Worm (Caenorhabditis elegans) whole organism, late embryonic: ENCODE results near the gene ZK896.5.
A peak's percentile ranks its signal among the peaks of the same experiment; 100 is the strongest.

ENCODE experiments used
- F13H6.1 ChIP-seq: sonication (generic microtip); optimal IDR thresholded peaks from 2 replicates; lab custom pipeline; 2016; ENCODE audit warnings: missing genetic modification characterization, missing compliant biosample characterization
- K02D7.2 ChIP-seq: sonication (generic microtip); optimal IDR thresholded peaks from 2 replicates; lab custom pipeline; 2017; ENCODE audit warnings: mild to moderate bottlenecking, missing genetic modification characterization, missing compliant biosample characterization
- K09A11.1 ChIP-seq: sonication (generic microtip); optimal IDR thresholded peaks from 2 replicates; lab custom pipeline; 2017; ENCODE audit warnings: antibody characterized with exemption, mild to moderate bottlenecking, missing genetic modification characterization, missing compliant biosample characterization; ENCODE audit not compliant: insufficient read depth
- ama-1 ChIP-seq: fragments of 150-350 bp; optimal IDR thresholded peaks from 2 replicates; lab custom pipeline; 2014
- ceh-19 ChIP-seq: fragments of 200-800 bp; sonication (Bioruptor generic); optimal IDR thresholded peaks from 2 replicates; lab custom pipeline; 2018; ENCODE audit warnings: mild to moderate bottlenecking, missing genetic modification characterization, missing compliant biosample characterization
- ceh-2 ChIP-seq: sonication (generic microtip); optimal IDR thresholded peaks from 2 replicates; lab custom pipeline; 2016; ENCODE audit warnings: missing genotype, missing genetic modification characterization, missing compliant biosample characterization
- ceh-34 ChIP-seq: sonication (generic microtip); optimal IDR thresholded peaks from 2 replicates; lab custom pipeline; 2016; ENCODE audit warnings: mild to moderate bottlenecking, missing genetic modification characterization, missing compliant biosample characterization
- ceh-45 ChIP-seq: fragments of 200-800 bp; sonication (Bioruptor generic); IDR thresholded peaks from 2 replicates; pipeline ENCODE4 v1.3.6; 2022; ENCODE audit warnings: missing genetic modification reagents, missing genetic modification characterization, missing compliant biosample characterization
- ceh-9 ChIP-seq: sonication (generic microtip); optimal IDR thresholded peaks from 2 replicates; lab custom pipeline; 2016; ENCODE audit warnings: mild to moderate bottlenecking, missing genetic modification characterization, inconsistent platforms, missing compliant biosample characterization
- dve-1 ChIP-seq: sonication (generic microtip); optimal IDR thresholded peaks from 2 replicates; lab custom pipeline; 2017; ENCODE audit warnings: antibody characterized with exemption, mild to moderate bottlenecking, missing genetic modification characterization, missing compliant biosample characterization
- elt-2 ChIP-seq: sonication (generic microtip); optimal IDR thresholded peaks from 2 replicates; lab custom pipeline; 2016; ENCODE audit warnings: missing genetic modification reagents, missing genetic modification characterization, missing compliant biosample characterization
- ets-4 ChIP-seq: sonication (generic microtip); optimal IDR thresholded peaks from 2 replicates; lab custom pipeline; 2016; ENCODE audit warnings: missing genetic modification characterization, missing compliant biosample characterization
- fkh-10 ChIP-seq: fragments of 150-350 bp; optimal IDR thresholded peaks from 2 replicates; lab custom pipeline; 2014; ENCODE audit warnings: missing biosample characterization, missing genetic modification reagents, missing genetic modification characterization
- fkh-6 ChIP-seq: sonication (generic microtip); optimal IDR thresholded peaks from 2 replicates; lab custom pipeline; 2016; ENCODE audit warnings: missing genetic modification characterization, missing compliant biosample characterization
- gmeb-2 ChIP-seq: sonication (generic microtip); optimal IDR thresholded peaks from 2 replicates; lab custom pipeline; 2016; ENCODE audit warnings: missing genetic modification characterization, inconsistent platforms, missing compliant biosample characterization
- hlh-13 ChIP-seq: fragments of 200-800 bp; sonication (Bioruptor generic); optimal IDR thresholded peaks from 2 replicates; lab custom pipeline; 2018; ENCODE audit warnings: mild to moderate bottlenecking, missing genetic modification characterization, missing compliant biosample characterization
- hlh-6 ChIP-seq: sonication (generic microtip); optimal IDR thresholded peaks from 2 replicates; lab custom pipeline; 2016; ENCODE audit warnings: missing genotype, missing genetic modification characterization, missing compliant biosample characterization
- lin-11 ChIP-seq: fragments of 200-800 bp; sonication (Bioruptor generic); optimal IDR thresholded peaks from 2 replicates; lab custom pipeline; 2018; ENCODE audit warnings: mild to moderate bottlenecking, missing genetic modification characterization, missing compliant biosample characterization
- mec-3 ChIP-seq: sonication (generic microtip); optimal IDR thresholded peaks from 2 replicates; lab custom pipeline; 2016; ENCODE audit warnings: borderline replicate concordance, missing genetic modification characterization, missing compliant biosample characterization
- nfya-1 ChIP-seq: sonication (generic microtip); optimal IDR thresholded peaks from 2 replicates; lab custom pipeline; 2017; ENCODE audit warnings: missing genetic modification characterization, mild to moderate bottlenecking, missing compliant biosample characterization, antibody characterized with exemption, moderate library complexity
- nhr-11 ChIP-seq: fragments of 150-350 bp; optimal IDR thresholded peaks from 2 replicates; lab custom pipeline; 2014; ENCODE audit warnings: missing biosample characterization, missing genetic modification characterization
- nhr-232 ChIP-seq: sonication (generic microtip); optimal IDR thresholded peaks from 2 replicates; lab custom pipeline; 2016; ENCODE audit warnings: missing genetic modification characterization, missing compliant biosample characterization
- odd-2 ChIP-seq: sonication (generic microtip); optimal IDR thresholded peaks from 2 replicates; lab custom pipeline; 2017; ENCODE audit warnings: antibody characterized with exemption, mild to moderate bottlenecking, missing genetic modification characterization, missing compliant biosample characterization
- pag-3 ChIP-seq: sonication (generic microtip); optimal IDR thresholded peaks from 2 replicates; lab custom pipeline; 2016; ENCODE audit warnings: missing compliant biosample characterization, missing genetic modification characterization, borderline replicate concordance
- pat-9 ChIP-seq: fragments of 200-800 bp; sonication (Bioruptor generic); optimal IDR thresholded peaks from 2 replicates; lab custom pipeline; 2018; ENCODE audit warnings: mild to moderate bottlenecking, missing genetic modification characterization, moderate library complexity, missing compliant biosample characterization
- pax-1 ChIP-seq: fragments of 150-350 bp; optimal IDR thresholded peaks from 2 replicates; lab custom pipeline; 2014; ENCODE audit warnings: missing biosample characterization, missing genetic modification characterization
- pha-4 ChIP-seq: fragments of 150-350 bp; optimal IDR thresholded peaks from 2 replicates; lab custom pipeline; 2018; ENCODE audit warnings: missing biosample characterization, missing genetic modification reagents, missing genetic modification characterization
- pqm-1 ChIP-seq: sonication (generic microtip); optimal IDR thresholded peaks from 2 replicates; lab custom pipeline; 2016; ENCODE audit warnings: missing genetic modification characterization, missing compliant biosample characterization
- ref-2 ChIP-seq: sonication (generic microtip); optimal IDR thresholded peaks from 2 replicates; lab custom pipeline; 2016; ENCODE audit warnings: missing genetic modification characterization, missing compliant biosample characterization
- sox-2 ChIP-seq: fragments of 200-800 bp; sonication (Bioruptor generic); IDR thresholded peaks from 2 replicates; pipeline ENCODE4 v1.3.6; 2022; ENCODE audit warnings: missing genetic modification reagents, missing genetic modification characterization, missing compliant biosample characterization
- ttx-3 ChIP-seq: sonication (generic microtip); optimal IDR thresholded peaks from 2 replicates; lab custom pipeline; 2016; ENCODE audit warnings: missing genetic modification reagents, missing genetic modification characterization, missing compliant biosample characterization
- unc-42 ChIP-seq: sonication (generic microtip); optimal IDR thresholded peaks from 2 replicates; lab custom pipeline; 2016; ENCODE audit warnings: missing genotype, missing genetic modification characterization, missing compliant biosample characterization
- unc-55 ChIP-seq: sonication (generic microtip); optimal IDR thresholded peaks from 2 replicates; lab custom pipeline; 2017; ENCODE audit warnings: missing biosample characterization, missing genetic modification reagents, missing genetic modification characterization
- zip-5 ChIP-seq: sonication (generic microtip); optimal IDR thresholded peaks from 2 replicates; lab custom pipeline; 2016; ENCODE audit warnings: missing genetic modification characterization, missing compliant biosample characterization
- ztf-16 ChIP-seq: sonication (generic microtip); optimal IDR thresholded peaks from 2 replicates; lab custom pipeline; 2017; ENCODE audit warnings: missing genetic modification characterization, missing compliant biosample characterization

The ZK896.5 gene

DNA sequence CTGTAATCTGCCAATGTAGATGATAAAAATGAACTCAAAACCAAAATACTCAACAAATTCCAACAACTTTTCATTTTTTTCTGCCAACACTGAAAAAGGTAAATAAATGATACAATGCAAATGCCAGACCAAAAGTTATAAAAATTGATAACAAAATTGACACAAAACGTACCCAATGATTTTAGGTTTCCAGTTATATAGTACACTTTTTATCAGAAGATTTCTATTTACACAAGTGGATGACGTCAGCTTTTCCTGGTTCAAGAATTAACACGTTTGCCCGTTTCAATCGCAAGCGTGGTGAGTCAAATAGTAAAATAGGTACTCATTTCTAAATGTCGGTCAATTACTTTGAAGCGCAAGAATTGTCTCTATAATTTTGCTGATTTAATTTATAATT, at the start of gene ZK896.5:
Gene ZK896.5 (minus strand): TSS at position 89 of the 400 bp plus-strand sequence.
- TF ChIP-seq F13H6.1 (tag; lab: Kevin White, UChicago) (no peak), fkh-6 (tag; lab: Kevin White, UChicago) (no peak), elt-2 (peak; percentile 3)

DNA sequence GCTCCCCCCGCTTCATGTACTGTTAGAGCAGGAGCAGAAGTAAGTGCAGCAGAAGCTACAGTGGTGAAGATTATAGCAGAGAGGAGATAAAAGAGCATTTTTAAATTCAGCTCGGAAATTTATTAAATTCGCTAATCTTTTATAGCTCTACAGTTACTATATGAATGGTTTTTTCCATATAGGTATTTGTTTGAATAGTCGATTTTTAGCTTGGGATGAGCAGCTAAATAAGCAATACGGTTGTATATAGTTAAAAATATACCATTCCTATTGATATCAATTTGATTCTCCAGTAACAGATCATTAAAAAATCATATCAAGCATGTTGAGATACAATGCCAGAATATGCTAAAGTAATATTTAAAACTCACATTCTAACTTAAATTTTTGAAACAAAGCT, 47.2 kb upstream of the ZK896.5 start, which contains the start of gene srlf-5:
Gene srlf-5 (minus strand): TSS at position 101 of the 400 bp plus-strand sequence.
- no peak for TF ChIP-seq ceh-9 (tag; lab: Kevin White, UChicago)
- TF ChIP-seq ceh-19 = no peak
- TF ChIP-seq pax-1 = no peak
- TF ChIP-seq nfya-1 = no peak
- no peak for TF ChIP-seq nhr-11 (tag; lab: Kevin White, UChicago)
- TF ChIP-seq odd-2 (tag; lab: Kevin White, UChicago) = no peak
- no peak for TF ChIP-seq gmeb-2 (tag; lab: Kevin White, UChicago)
- TF ChIP-seq pha-4 (tag; lab: Kevin White, UChicago) = no peak
- TF ChIP-seq pag-3 (tag; lab: Kevin White, UChicago) = no peak
- no peak for TF ChIP-seq lin-11 (tag; lab: Kevin White, UChicago)
- no peak for TF ChIP-seq unc-42

DNA sequence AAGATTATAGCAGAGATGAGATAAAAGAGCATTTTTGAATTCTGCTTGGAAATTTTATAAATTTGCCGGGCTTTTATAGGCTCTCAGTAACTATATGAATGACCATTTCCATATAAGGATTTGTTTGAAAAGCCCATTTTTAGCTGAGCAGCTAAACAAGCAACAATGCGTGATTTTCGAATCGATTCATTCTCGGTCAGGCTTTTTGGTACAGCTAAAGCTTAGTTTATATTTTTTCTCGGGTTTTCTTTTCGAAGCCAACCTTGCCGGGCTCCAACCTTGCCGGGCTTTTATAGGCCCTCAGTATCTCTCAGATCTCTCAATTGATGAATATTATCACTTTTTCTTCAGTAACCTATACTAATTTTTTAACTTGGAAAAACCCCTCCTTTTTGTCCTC, 44.9 kb upstream of the ZK896.5 start, which contains the start of gene srlf-4:
Gene srlf-4 (minus strand): TSS at position 101 of the 400 bp plus-strand sequence.
- TF ChIP-seq unc-55 (GFP tag; lab: Kevin White, UChicago) (no peak), hlh-13 (GFP tag; lab: Kevin White, UChicago) (no peak), fkh-10 (no peak), gmeb-2 (tag; lab: Kevin White, UChicago) (no peak), ref-2 (tag; lab: Kevin White, UChicago) (no peak)

DNA sequence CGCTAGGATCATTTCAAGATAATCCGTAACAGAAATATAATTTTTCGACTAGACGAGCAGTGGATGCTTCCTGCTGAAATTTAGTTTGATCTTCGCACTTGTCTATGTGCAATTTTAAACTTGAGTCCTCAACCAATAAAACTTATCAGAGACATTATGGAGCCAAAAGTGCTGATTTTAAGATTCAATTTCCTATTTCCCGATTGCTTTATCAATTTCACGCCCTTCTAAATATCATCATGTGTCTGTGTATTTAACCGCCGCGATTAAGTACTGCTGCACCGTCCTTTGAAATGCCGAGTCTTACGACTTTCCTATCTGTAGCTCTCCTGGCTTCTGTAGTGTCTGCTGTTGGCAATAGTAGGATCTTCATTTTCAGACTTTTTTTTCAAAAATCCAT, 41.6 kb upstream of the ZK896.5 start, which contains the start of gene C32H11.4:
Gene C32H11.4 (plus strand): TSS at position 238 of the 400 bp plus-strand sequence.
- TF ChIP-seq ztf-16 (tag; lab: Kevin White, UChicago) (no peak), K02D7.2 (no peak), ceh-19 (no peak), ttx-3 (tag; lab: Kevin White, UChicago) (no peak), zip-5 (no peak), mec-3 (tag; lab: Kevin White, UChicago) (no peak), sox-2 (no peak), dve-1 (no peak), hlh-13 (GFP tag; lab: Kevin White, UChicago) (no peak), ceh-34 (tag; lab: Kevin White, UChicago) (no peak), pat-9 (no peak), pqm-1 (tag; lab: Kevin White, UChicago) (no peak), nhr-232 (tag; lab: Kevin White, UChicago) (no peak)

DNA sequence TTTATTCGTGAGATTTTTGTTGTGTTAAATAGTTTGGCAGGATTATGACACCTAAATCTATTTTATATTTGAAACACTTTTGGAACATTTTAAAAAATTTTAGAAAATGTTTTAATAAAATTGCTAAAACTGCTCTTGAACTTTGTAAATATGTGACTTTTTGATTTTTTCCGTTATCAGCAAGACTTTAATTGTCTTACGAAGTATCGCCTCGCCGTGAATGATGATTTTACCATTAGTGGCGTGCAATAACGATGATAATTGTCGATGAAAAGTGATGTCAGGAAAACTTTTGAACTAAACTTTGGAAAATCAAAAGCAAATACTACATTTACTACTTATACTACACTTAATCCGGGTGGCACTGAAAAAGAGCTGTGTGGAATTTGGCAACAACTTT, 41.1 kb upstream of the ZK896.5 start:
- TF ChIP-seq unc-42 = no peak
- TF ChIP-seq dve-1 = no peak
- no peak for TF ChIP-seq hlh-6 (tag; lab: Kevin White, UChicago)

DNA sequence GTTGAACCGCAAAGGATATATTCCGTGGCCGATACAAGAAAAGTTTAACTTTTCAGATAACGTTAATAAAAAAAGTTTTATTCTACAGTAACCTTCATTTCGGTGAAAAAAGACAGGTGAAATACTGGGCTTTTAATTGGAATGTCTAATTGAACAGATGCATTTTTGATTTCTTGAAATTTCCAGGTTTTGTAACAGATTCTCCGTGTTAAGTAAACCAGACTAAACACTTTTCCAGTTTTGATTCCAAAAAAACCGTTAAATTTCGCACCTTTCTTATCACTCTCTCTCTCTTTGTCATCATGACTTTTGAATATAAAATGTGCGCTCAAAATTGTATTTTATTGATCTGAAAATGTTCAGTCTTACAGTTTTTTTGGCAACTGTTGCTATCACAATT, 38.8 kb upstream of the ZK896.5 start, which contains the start of gene C32H11.3:
Gene C32H11.3 (plus strand): TSS at position 301 of the 400 bp plus-strand sequence.
- no peak for TF ChIP-seq hlh-13 (GFP tag; lab: Kevin White, UChicago)
- no peak for TF ChIP-seq ets-4 (tag; lab: Kevin White, UChicago)
- no peak for TF ChIP-seq ceh-45 (GFP tag; lab: Robert Waterston, UW)
- no peak for TF ChIP-seq elt-2
- no peak for TF ChIP-seq sox-2
- no peak for TF ChIP-seq ama-1
- TF ChIP-seq unc-55 (GFP tag; lab: Kevin White, UChicago) = no peak
- no peak for TF ChIP-seq pat-9
- TF ChIP-seq ceh-2 = no peak
- TF ChIP-seq K09A11.1 (tag; lab: Kevin White, UChicago) = no peak
